Fruit fly (Drosophila melanogaster): ENCODE measurements around the gene Cpr76Ba.

Gene Cpr76Ba

DNA sequence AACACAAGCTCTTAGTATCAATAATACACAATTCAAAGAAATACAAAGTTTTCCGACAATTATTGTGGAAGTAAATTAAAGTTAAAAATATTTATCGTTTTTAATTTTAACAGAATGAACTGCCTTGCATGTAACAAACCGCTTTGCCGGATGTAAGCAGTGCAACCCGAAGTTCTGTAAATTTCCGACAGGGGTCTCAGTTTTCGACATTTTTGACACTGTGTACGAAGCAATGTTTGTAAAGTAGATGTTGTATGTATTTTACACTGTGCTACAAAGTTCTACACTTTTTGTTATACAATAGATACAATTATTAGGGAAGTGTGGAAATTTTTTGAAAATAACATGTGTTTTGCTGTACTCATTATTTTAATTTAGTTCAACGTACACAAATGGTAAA, 1.6 kb downstream of the Cpr76Ba start (continued):
- TF ChIP-seq tll (GFP tag; optimal IDR thresholded peaks at IDR 0.05) (peak in 1 of 2 experiments; percentile 28), hkb (optimal IDR thresholded peaks at IDR 0.05) (no peak), hkb (GFP tag; IDR thresholded peaks at IDR 0.05) (no peak; the same call in 1 of the 2 replicates), CG14710 (tag; optimal IDR thresholded peaks at IDR 0.05) (peak; percentile 83), ac (GFP tag; optimal IDR thresholded peaks at IDR 0.05) (peak; percentile 27), CG12071 (GFP tag; optimal IDR thresholded peaks at IDR 0.05) (peak; percentile 82), toy (GFP tag; IDR thresholded peaks at IDR 0.05) (peak; percentile 88), Hand (GFP tag; optimal IDR thresholded peaks at IDR 0.05) (no peak), vfl (GFP tag; optimal IDR thresholded peaks at IDR 0.05) (peak; percentile 84), lmd (GFP tag; IDR thresholded peaks at IDR 0.05) (peak; percentile 91), CG8944 (GFP tag; optimal IDR thresholded peaks at IDR 0.05) (peak; percentile 86), row (GFP tag; IDR thresholded peaks at IDR 0.05) (no peak; the same call in 1 of the 3 replicates), cato (GFP tag; optimal IDR thresholded peaks at IDR 0.05; ENCODE audit: borderline replicate concordance) (peak; percentile 81), Spps (tag; optimal IDR thresholded peaks at IDR 0.05) (peak; percentile 19), inv (GFP tag; IDR thresholded peaks at IDR 0.05; ENCODE audit: partially characterized antibody) (peak; percentile 16; the same call in 1 of the 2 replicates), CG18476 (GFP tag; optimal IDR thresholded peaks at IDR 0.05) (peak; percentile 73), ERR (GFP tag; optimal IDR thresholded peaks at IDR 0.05) (peak; percentile 86), CG11085 (GFP tag; IDR thresholded peaks at IDR 0.05) (peak; percentile 97), chif (GFP tag; optimal IDR thresholded peaks at IDR 0.05) (peak; percentile 85 to 94), en (GFP tag; optimal IDR thresholded peaks at IDR 0.05) (peak; percentile 90), ro (GFP tag; IDR thresholded peaks at IDR 0.05) (peak; percentile 82; the same call in 1 of the 2 replicates), grau (tag; optimal IDR thresholded peaks at IDR 0.05) (peak; percentile 73), disco-r (GFP tag; optimal IDR thresholded peaks at IDR 0.05) (peak; percentile 93), CG15479 (GFP tag; optimal IDR thresholded peaks at IDR 0.05) (no peak), salm (tag; optimal IDR thresholded peaks at IDR 0.05) (no peak), z (GFP tag; IDR thresholded peaks at IDR 0.05) (0 out of 3 replicates have a peak, but pooled peaks have one; percentile 55), BEAF-32 (GFP tag; optimal IDR thresholded peaks at IDR 0.05) (no peak), CG10147 (GFP tag; optimal IDR thresholded peaks at IDR 0.05) (peak; percentile 81), MTF-1 (GFP tag; optimal IDR thresholded peaks at IDR 0.05; ENCODE audit: borderline replicate concordance) (peak; percentile 90), CG8359 (GFP tag; optimal IDR thresholded peaks at IDR 0.05; ENCODE audit: borderline replicate concordance) (peak; percentile 78), Ssrp (tag; optimal IDR thresholded peaks at IDR 0.05) (peak; percentile 71), fru (optimal IDR thresholded peaks at IDR 0.05) (no peak), CG15011 (GFP tag; optimal IDR thresholded peaks at IDR 0.05) (peak; percentile 70), repo (GFP tag; optimal IDR thresholded peaks at IDR 0.05) (peak; percentile 92), ssp (GFP tag; IDR thresholded peaks at IDR 0.05) (peak; percentile 89), CG2129 (GFP tag; IDR thresholded peaks at IDR 0.05; ENCODE audit: partially characterized antibody) (no peak), Max (GFP tag; optimal IDR thresholded peaks at IDR 0.05) (peak; percentile 86), unc-4 (GFP tag; IDR thresholded peaks at IDR 0.05; ENCODE audit: partially characterized antibody) (no peak), C15 (GFP tag; IDR thresholded peaks at IDR 0.05) (peak; percentile 89), CG16863 (GFP tag; optimal IDR thresholded peaks at IDR 0.05) (peak; percentile 76), CG17328 (GFP tag; IDR thresholded peaks at IDR 0.05) (peak; percentile 92), CG6683 (GFP tag; optimal IDR thresholded peaks at IDR 0.05) (no peak), Drgx (GFP tag; IDR thresholded peaks at IDR 0.05) (peak; percentile 33; the same call in 1 of the 2 replicates), Adf1 (GFP tag; IDR thresholded peaks at IDR 0.05) (peak; percentile 41; the same call in 1 of the 2 replicates), CG1602 (GFP tag; optimal IDR thresholded peaks at IDR 0.05) (peak; percentile 79), Trl (optimal IDR thresholded peaks at IDR 0.05) (no peak), Trl (GFP tag; optimal IDR thresholded peaks at IDR 0.05) (peak; percentile 98), CG17186 (GFP tag; optimal IDR thresholded peaks at IDR 0.05) (peak; percentile 13), Sry-β (GFP tag; optimal IDR thresholded peaks at IDR 0.05) (peak; percentile 51), CG4854 (GFP tag; optimal IDR thresholded peaks at IDR 0.05) (peak; percentile 87), wor (GFP tag; IDR thresholded peaks at IDR 0.05) (peak; percentile 60)

Measured in whole organism, embryonic.